Fruit fly (Drosophila melanogaster) whole organism, wandering third instar larva: Measurements from ENCODE around the gene rdgA.
A peak's percentile ranks its signal among the peaks of the same experiment; 100 is the strongest.

Experiments
- Abd-B ChIP-seq: fragments of >200 bp; optimal IDR thresholded peaks from 2 replicates; lab custom pipeline; 2017; ENCODE audit warnings: missing biosample characterization, missing genetic modification characterization
- CG32264 ChIP-seq: fragments of 200-800 bp; sonication (Bioruptor generic); optimal IDR thresholded peaks from 2 replicates; lab custom pipeline; 2016; ENCODE audit warnings: missing biosample characterization, missing genetic modification characterization
- CG9705 ChIP-seq: fragments of 200-800 bp; sonication (Bioruptor generic); optimal IDR thresholded peaks from 2 replicates; lab custom pipeline; 2018; ENCODE audit warnings: missing biosample characterization, mild to moderate bottlenecking, missing genetic modification characterization
- CrebA ChIP-seq: fragments of 200-800 bp; sonication (Bioruptor generic); optimal IDR thresholded peaks from 2 replicates; lab custom pipeline; 2016; ENCODE audit warnings: missing biosample characterization, mild to moderate bottlenecking, missing genetic modification characterization, borderline replicate concordance
- Dfd ChIP-seq: fragments of >200 bp; optimal IDR thresholded peaks from 2 replicates; lab custom pipeline; 2017; ENCODE audit warnings: missing biosample characterization, missing genetic modification characterization
- Dif ChIP-seq: fragments of 200-275, 200-300 bp; sonication (Bioruptor generic); optimal IDR thresholded peaks from 2 replicates; lab custom pipeline; 2018; ENCODE audit warnings: missing biosample characterization, missing genetic modification characterization; ENCODE audit not compliant: partially characterized antibody
- HLH106 ChIP-seq: fragments of 200-800 bp; optimal IDR thresholded peaks from 3 replicates; lab custom pipeline; 2019; ENCODE audit warnings: missing biosample characterization, mild to moderate bottlenecking, missing genetic modification characterization, moderate library complexity
- Hnf4 ChIP-seq: fragments of 200-800 bp; sonication (Bioruptor generic); optimal IDR thresholded peaks from 2 replicates; lab custom pipeline; 2016; ENCODE audit warnings: missing biosample characterization, mild to moderate bottlenecking, missing genetic modification characterization
- Hr78 ChIP-seq: fragments of >200 bp; optimal IDR thresholded peaks from 2 replicates; lab custom pipeline; 2017; ENCODE audit warnings: missing biosample characterization, missing genetic modification characterization
- Hr83 ChIP-seq: fragments of 200-300 bp; sonication (Bioruptor generic); optimal IDR thresholded peaks from 2 replicates; lab custom pipeline; 2016; ENCODE audit warnings: missing biosample characterization, mild to moderate bottlenecking, missing genetic modification characterization, moderate library complexity; ENCODE audit not compliant: poor library complexity, severe bottlenecking
- Jra ChIP-seq: sonication (Bioruptor generic); optimal IDR thresholded peaks from 2 replicates; lab custom pipeline; 2016; ENCODE audit warnings: missing biosample characterization, missing genetic modification characterization
- Mio ChIP-seq: sonication (Bioruptor generic); optimal IDR thresholded peaks from 2 replicates; lab custom pipeline; 2016; ENCODE audit warnings: missing biosample characterization, missing genetic modification characterization
- N ChIP-seq: fragments of >200 bp; optimal IDR thresholded peaks from 2 replicates; lab custom pipeline; 2018; ENCODE audit warnings: missing biosample characterization, missing external identifiers, missing genetic modification characterization
- OdsH ChIP-seq: fragments of 200-800 bp; sonication (Bioruptor generic); optimal IDR thresholded peaks from 2 replicates; lab custom pipeline; 2016; ENCODE audit warnings: missing biosample characterization, mild to moderate bottlenecking, missing genetic modification characterization
- Sp1 ChIP-seq: fragments of 200-800 bp; sonication (Bioruptor generic); optimal IDR thresholded peaks from 3 replicates; lab custom pipeline; 2019; ENCODE audit warnings: missing biosample characterization, mild to moderate bottlenecking, missing genetic modification characterization, moderate library complexity
- Vsx2 ChIP-seq: fragments of 200-300, 225-300 bp; sonication (Bioruptor generic); optimal IDR thresholded peaks from 2 replicates; lab custom pipeline; 2018; ENCODE audit warnings: missing biosample characterization, missing genetic modification characterization; ENCODE audit not compliant: partially characterized antibody
- br ChIP-seq: fragments of 200-800 bp; sonication (Bioruptor generic); optimal IDR thresholded peaks from 2 replicates; lab custom pipeline; 2016; ENCODE audit warnings: missing biosample characterization, missing genetic modification characterization
- dl ChIP-seq, 2 experiments: fragments of 175-275, 200-275 bp in 1 of 2; fragments of 200-275 bp in 1 of 2; sonication (Bioruptor generic); optimal IDR thresholded peaks; lab custom pipeline; 2018; ENCODE audit warnings: mild to moderate bottlenecking in 2 of 2, missing biosample characterization in 2 of 2, missing genetic modification characterization in 2 of 2, moderate library complexity in 2 of 2; ENCODE audit not compliant: partially characterized antibody in 2 of 2, insufficient read depth in 1 of 2
- dmrt93B ChIP-seq: fragments of 200-800 bp; sonication (Bioruptor generic); optimal IDR thresholded peaks from 2 replicates; lab custom pipeline; 2018; ENCODE audit warnings: missing biosample characterization, mild to moderate bottlenecking, missing genetic modification characterization
- dsf ChIP-seq: sonication (Bioruptor generic); optimal IDR thresholded peaks from 2 replicates; lab custom pipeline; 2016; ENCODE audit warnings: missing biosample characterization, missing genetic modification characterization, borderline replicate concordance
- ey ChIP-seq: fragments of 200-800 bp; sonication (Bioruptor generic); optimal IDR thresholded peaks from 2 replicates; lab custom pipeline; 2016; ENCODE audit warnings: missing biosample characterization, missing genetic modification characterization
- foxo ChIP-seq, 2 experiments: fragments of 200-800 bp; sonication (Bioruptor generic); optimal IDR thresholded peaks; 2 replicates in 1 of 2; 3 replicates in 1 of 2; lab custom pipeline; 2016 to 2017; ENCODE audit warnings: missing biosample characterization in 2 of 2, missing genetic modification characterization in 2 of 2
- fru ChIP-seq: fragments of 200-800 bp; sonication (Bioruptor generic); optimal IDR thresholded peaks from 3 replicates; lab custom pipeline; 2016; ENCODE audit warnings: missing biosample characterization, mild to moderate bottlenecking, missing genetic modification characterization
- h ChIP-seq: fragments of 200-800 bp; sonication (Bioruptor generic); optimal IDR thresholded peaks from 3 replicates; lab custom pipeline; 2016; ENCODE audit warnings: missing biosample characterization, mild to moderate bottlenecking, missing genetic modification characterization
- jim ChIP-seq: fragments of 175-275, 200-325 bp; sonication (Bioruptor generic); optimal IDR thresholded peaks from 2 replicates; lab custom pipeline; 2016; ENCODE audit warnings: missing biosample characterization, mild to moderate bottlenecking, missing genetic modification characterization
- lola ChIP-seq: fragments of >200 bp; optimal IDR thresholded peaks from 2 replicates; lab custom pipeline; 2017; ENCODE audit warnings: missing biosample characterization, missing genetic modification characterization
- pan ChIP-seq: fragments of >200 bp; optimal IDR thresholded peaks from 2 replicates; lab custom pipeline; 2017
- psq ChIP-seq: fragments of 200-800 bp; sonication (Bioruptor generic); optimal IDR thresholded peaks from 3 replicates; lab custom pipeline; 2017; ENCODE audit warnings: missing biosample characterization, mild to moderate bottlenecking, missing genetic modification characterization, moderate library complexity
- rgr ChIP-seq: fragments of 200-800 bp; sonication (Bioruptor generic); optimal IDR thresholded peaks from 3 replicates; lab custom pipeline; 2016; ENCODE audit warnings: missing biosample characterization, mild to moderate bottlenecking, missing genetic modification characterization
- sage ChIP-seq: fragments of 200-800 bp; sonication (Bioruptor generic); optimal IDR thresholded peaks from 2 replicates; lab custom pipeline; 2016; ENCODE audit warnings: missing biosample characterization, mild to moderate bottlenecking, missing genetic modification characterization
- sv ChIP-seq: fragments of 200-800 bp; sonication (Bioruptor generic); optimal IDR thresholded peaks from 3 replicates; lab custom pipeline; 2016; ENCODE audit warnings: missing biosample characterization, missing genetic modification characterization
- tai ChIP-seq: sonication (Bioruptor generic); optimal IDR thresholded peaks from 2 replicates; lab custom pipeline; 2016; ENCODE audit warnings: missing biosample characterization, missing genetic modification characterization
- usp ChIP-seq: fragments of >200 bp; optimal IDR thresholded peaks from 2 replicates; lab custom pipeline; 2017; ENCODE audit warnings: missing biosample characterization, missing genetic modification characterization
- woc ChIP-seq: sonication (Bioruptor generic); optimal IDR thresholded peaks from 2 replicates; lab custom pipeline; 2016; ENCODE audit warnings: missing biosample characterization, mild to moderate bottlenecking, missing genetic modification characterization

rdgA gene

dm6 chrX:9048385-9048750 lies 141.5 kb downstream of the rdgA start:
- no peak for TF ChIP-seq Hr78 (GFP tag; lab: Kevin White, UChicago)
- no peak for TF ChIP-seq br (GFP tag; lab: Kevin White, UChicago)
- no peak for TF ChIP-seq Dif (GFP tag; lab: Kevin White, UChicago)
- peak; percentile 15 for TF ChIP-seq fru
- TF ChIP-seq pan (lab: Kevin White, UChicago): no peak
- no peak for TF ChIP-seq dsf
- peak; percentile 42 for TF ChIP-seq psq (GFP tag; lab: Kevin White, UChicago)

DNA sequence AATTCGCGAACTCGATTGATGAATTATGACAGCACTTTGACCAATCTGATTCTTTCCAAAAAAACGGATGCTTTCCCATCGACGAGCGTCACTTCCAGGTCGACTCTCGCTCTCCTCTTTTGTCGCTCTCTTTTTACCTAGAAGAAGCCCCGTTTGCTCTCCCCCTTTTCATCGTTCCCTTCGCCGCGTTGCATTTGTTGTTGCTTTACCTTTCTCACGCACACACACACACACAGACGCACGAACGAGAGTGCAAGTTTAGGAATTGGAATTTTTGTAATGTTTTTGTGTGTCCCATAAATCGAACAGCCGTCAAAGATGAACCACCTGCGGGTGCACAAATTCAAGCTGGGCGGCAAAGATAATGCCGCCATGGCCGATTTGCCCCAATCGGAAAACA lies 142.1 kb downstream of the rdgA start:
- no peak for TF ChIP-seq Abd-B
- no peak for TF ChIP-seq CG9705 (GFP tag; lab: Kevin White, UChicago)
- no peak for TF ChIP-seq N (GFP tag; lab: Kevin White, UChicago)
- no peak for TF ChIP-seq Mio
- no peak for TF ChIP-seq CrebA (GFP tag; lab: Kevin White, UChicago)
- no peak for TF ChIP-seq tai (GFP tag; lab: Kevin White, UChicago)
- TF ChIP-seq foxo (GFP tag; optimal IDR thresholded peaks at IDR 0.05; lab: Kevin White, UChicago): no peak
- TF ChIP-seq ey (GFP tag; lab: Kevin White, UChicago): no peak
- no peak for TF ChIP-seq lola (GFP tag; lab: Kevin White, UChicago)
- no peak for TF ChIP-seq h (GFP tag; lab: Kevin White, UChicago)
- TF ChIP-seq OdsH (GFP tag; lab: Kevin White, UChicago): no peak
- TF ChIP-seq HLH106: no peak

DNA sequence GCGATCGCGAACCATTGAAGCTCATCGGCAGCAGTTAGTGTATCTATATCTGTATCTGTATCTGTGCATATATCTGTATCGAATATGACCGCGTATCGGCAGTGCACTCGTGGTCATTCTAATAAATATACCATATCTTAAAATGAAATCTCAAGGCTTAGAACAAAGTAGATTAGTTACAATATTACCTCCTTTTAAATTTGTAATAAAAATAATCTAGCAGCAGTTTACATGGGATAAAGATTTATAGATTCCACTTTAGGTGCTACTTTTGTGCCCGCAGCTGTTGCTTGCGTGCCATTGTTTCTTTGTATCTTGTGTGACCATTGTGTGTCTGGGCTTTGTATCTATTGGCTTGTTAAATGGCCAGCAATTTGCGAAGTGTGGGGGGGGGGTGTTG lies 153.2 kb downstream of the rdgA start:
- peak; percentile 64 for TF ChIP-seq br (GFP tag; lab: Kevin White, UChicago)
- peak; percentile 45 for TF ChIP-seq Sp1 (GFP tag; lab: Kevin White, UChicago)
- TF ChIP-seq foxo (GFP tag; optimal IDR thresholded peaks at IDR 0.05; lab: Kevin White, UChicago): peak in 1 of 2 experiments; percentile 68
- TF ChIP-seq OdsH (GFP tag; lab: Kevin White, UChicago): peak; percentile 76
- TF ChIP-seq tai (GFP tag; lab: Kevin White, UChicago): no peak
- peak; percentile 68 for TF ChIP-seq fru
- peak; percentile 9 for TF ChIP-seq sv
- TF ChIP-seq CG32264 (GFP tag; lab: Kevin White, UChicago): peak; percentile 15
- no peak for TF ChIP-seq usp
- TF ChIP-seq HLH106: peak; percentile 56
- TF ChIP-seq sage: peak; percentile 68
- TF ChIP-seq Dfd (GFP tag; lab: Kevin White, UChicago): no peak
- TF ChIP-seq Jra (GFP tag; lab: Kevin White, UChicago): peak; percentile 23
- peak; percentile 80 for TF ChIP-seq h (GFP tag; lab: Kevin White, UChicago)
- peak; percentile 76 for TF ChIP-seq ey (GFP tag; lab: Kevin White, UChicago)
- no peak for TF ChIP-seq Hr78 (GFP tag; lab: Kevin White, UChicago)
- TF ChIP-seq dmrt93B (GFP tag; lab: Kevin White, UChicago): peak; percentile 71
- TF ChIP-seq rgr (GFP tag; lab: Kevin White, UChicago): peak; percentile 76
- TF ChIP-seq dsf: no peak
- TF ChIP-seq Vsx2 (GFP tag; lab: Kevin White, UChicago): no peak
- peak; percentile 5 for TF ChIP-seq woc
- TF ChIP-seq jim: no peak
- TF ChIP-seq psq (GFP tag; lab: Kevin White, UChicago): peak; percentile 63

dm6 chrX:9061299-9061698 lies 154.4 kb downstream of the rdgA start:
- TF ChIP-seq Vsx2 (GFP tag; lab: Kevin White, UChicago) (no peak), dmrt93B (GFP tag; lab: Kevin White, UChicago) (no peak), pan (lab: Kevin White, UChicago) (no peak), fru (peak; percentile 27), Hnf4 (GFP tag; lab: Kevin White, UChicago) (no peak), Hr83 (GFP tag; lab: Kevin White, UChicago) (no peak), br (GFP tag; lab: Kevin White, UChicago) (no peak), sage (no peak), Dif (GFP tag; lab: Kevin White, UChicago) (no peak), Hr78 (GFP tag; lab: Kevin White, UChicago) (no peak), h (GFP tag; lab: Kevin White, UChicago) (peak; percentile 23), ey (GFP tag; lab: Kevin White, UChicago) (peak; percentile 4), lola (GFP tag; lab: Kevin White, UChicago) (no peak), jim (no peak), sv (no peak), foxo (GFP tag; optimal IDR thresholded peaks at IDR 0.05; lab: Kevin White, UChicago) (peak in 1 of 2 experiments; percentile 18), dl (GFP tag; optimal IDR thresholded peaks at IDR 0.05; lab: Kevin White, UChicago; ENCODE audit: insufficient read depth in 1 of 2, partially characterized antibody in 2 of 2) (no peak), Mio (no peak)
